Worm (Caenorhabditis elegans) whole organism, L2 larva: Measurements from ENCODE around the gene B0361.4.
A peak's percentile ranks its signal among the peaks of the same experiment; 100 is the strongest.

Source experiments
- C34F6.9 ChIP-seq: fragments of 150-350 bp; optimal IDR thresholded peaks from 2 replicates; lab custom pipeline; 2014; ENCODE audit warnings: missing biosample characterization, missing genetic modification characterization
- F13H6.1 ChIP-seq: sonication (generic microtip); optimal IDR thresholded peaks from 2 replicates; lab custom pipeline; 2016; ENCODE audit warnings: missing genetic modification characterization, missing compliant biosample characterization
- R02D3.7 ChIP-seq: fragments of 150-350 bp; optimal IDR thresholded peaks from 2 replicates; lab custom pipeline; 2014; ENCODE audit warnings: missing biosample characterization, missing genetic modification characterization
- Y55F3AM.14 ChIP-seq: fragments of 200-800 bp; sonication (Bioruptor generic); optimal IDR thresholded peaks from 2 replicates; lab custom pipeline; 2018; ENCODE audit warnings: mild to moderate bottlenecking, missing genetic modification characterization, missing compliant biosample characterization
- alr-1 ChIP-seq: fragments of 150-350 bp; optimal IDR thresholded peaks from 2 replicates; lab custom pipeline; 2014; ENCODE audit warnings: missing biosample characterization, missing genetic modification characterization
- aly-2 ChIP-seq: fragments of 150-350 bp; optimal IDR thresholded peaks from 2 replicates; lab custom pipeline; 2014; ENCODE audit warnings: missing biosample characterization, missing genetic modification characterization
- ama-1 ChIP-seq: fragments of 150-350 bp; optimal IDR thresholded peaks from 2 replicates; lab custom pipeline; 2018; ENCODE audit warnings: inconsistent platforms
- blmp-1 ChIP-seq: sonication (generic microtip); optimal IDR thresholded peaks from 2 replicates; lab custom pipeline; 2017; ENCODE audit warnings: missing genetic modification characterization, mild to moderate bottlenecking, missing compliant biosample characterization, antibody characterized with exemption, moderate library complexity; ENCODE audit not compliant: insufficient read depth
- ceh-16 ChIP-seq: fragments of 150-350 bp; optimal IDR thresholded peaks from 2 replicates; lab custom pipeline; 2014; ENCODE audit warnings: missing biosample characterization, missing genetic modification characterization
- ceh-82 ChIP-seq: fragments of 150-350 bp; optimal IDR thresholded peaks from 2 replicates; lab custom pipeline; 2014; ENCODE audit warnings: missing biosample characterization, missing genetic modification characterization
- dmd-4 ChIP-seq: sonication (generic microtip); optimal IDR thresholded peaks from 2 replicates; lab custom pipeline; 2017; ENCODE audit warnings: missing biosample characterization, missing genetic modification characterization
- egl-27 ChIP-seq: sonication (generic microtip); optimal IDR thresholded peaks from 3 replicates; lab custom pipeline; 2017; ENCODE audit warnings: missing biosample characterization, missing genetic modification reagents, missing genetic modification characterization
- elt-1 ChIP-seq: fragments of 150-350 bp; optimal IDR thresholded peaks from 2 replicates; lab custom pipeline; 2014; ENCODE audit warnings: missing biosample characterization, missing genetic modification characterization
- elt-3 ChIP-seq: sonication (generic microtip); optimal IDR thresholded peaks from 2 replicates; lab custom pipeline; 2017; ENCODE audit warnings: missing biosample characterization, missing genetic modification characterization
- fos-1 ChIP-seq: fragments of 150-350 bp; optimal IDR thresholded peaks from 2 replicates; lab custom pipeline; 2014; ENCODE audit warnings: missing biosample characterization, missing genetic modification characterization
- gmeb-1 ChIP-seq: fragments of 150-350 bp; optimal IDR thresholded peaks from 2 replicates; lab custom pipeline; 2014; ENCODE audit warnings: missing biosample characterization, missing genetic modification characterization
- lin-11 ChIP-seq: fragments of 150-350 bp; sonication (generic microtip); optimal IDR thresholded peaks from 2 replicates; lab custom pipeline; 2014; ENCODE audit warnings: missing biosample characterization, missing genetic modification characterization, inconsistent platforms, mixed read lengths
- lin-13 ChIP-seq: fragments of 150-350 bp; optimal IDR thresholded peaks from 2 replicates; lab custom pipeline; 2014; ENCODE audit warnings: missing biosample characterization, missing genetic modification reagents, missing genetic modification characterization
- lin-39 ChIP-seq: fragments of 150-350 bp; optimal IDR thresholded peaks from 2 replicates; lab custom pipeline; 2014; ENCODE audit warnings: missing biosample characterization, missing genetic modification reagents, missing genetic modification characterization
- lsy-2 ChIP-seq, 2 experiments: fragments of 150-350 bp in 1 of 2; sonication (generic microtip) in 1 of 2; optimal IDR thresholded peaks; 2 replicates each; lab custom pipeline; 2014 to 2017; ENCODE audit warnings: missing biosample characterization in 2 of 2, missing genetic modification characterization in 2 of 2
- mab-5 ChIP-seq: fragments of 150-350 bp; optimal IDR thresholded peaks from 2 replicates; lab custom pipeline; 2014; ENCODE audit warnings: missing biosample characterization, missing genetic modification characterization
- mbf-1 ChIP-seq: sonication (generic microtip); optimal IDR thresholded peaks from 2 replicates; lab custom pipeline; 2017; ENCODE audit warnings: missing biosample characterization, missing genetic modification characterization
- mdl-1 ChIP-seq, 2 experiments: fragments of 150-350 bp in 1 of 2; sonication (generic microtip) in 1 of 2; optimal IDR thresholded peaks; 2 replicates each; lab custom pipeline; 2017; ENCODE audit warnings: missing biosample characterization in 2 of 2, missing genetic modification characterization in 2 of 2
- nhr-10 ChIP-seq: sonication (generic microtip); optimal IDR thresholded peaks from 2 replicates; lab custom pipeline; 2017; ENCODE audit warnings: missing biosample characterization, missing genetic modification characterization
- nhr-11 ChIP-seq: fragments of 150-350 bp; optimal IDR thresholded peaks from 2 replicates; lab custom pipeline; 2014; ENCODE audit warnings: missing biosample characterization, missing genetic modification characterization
- nhr-12 ChIP-seq: fragments of 150-350 bp; optimal IDR thresholded peaks from 2 replicates; lab custom pipeline; 2014; ENCODE audit warnings: missing biosample characterization, missing genetic modification characterization
- nhr-129 ChIP-seq: fragments of 150-350 bp; optimal IDR thresholded peaks from 2 replicates; lab custom pipeline; 2014; ENCODE audit warnings: missing biosample characterization, missing genetic modification characterization
- nhr-21 ChIP-seq: fragments of 150-350 bp; optimal IDR thresholded peaks from 2 replicates; lab custom pipeline; 2014; ENCODE audit warnings: missing biosample characterization, missing genetic modification characterization
- nhr-23 ChIP-seq: fragments of 150-350 bp; optimal IDR thresholded peaks from 2 replicates; lab custom pipeline; 2014; ENCODE audit warnings: missing biosample characterization, missing genetic modification reagents, missing genetic modification characterization
- nhr-237 ChIP-seq: fragments of 150-350 bp; optimal IDR thresholded peaks from 2 replicates; lab custom pipeline; 2014; ENCODE audit warnings: missing biosample characterization, missing genetic modification characterization
- nhr-25 ChIP-seq: fragments of 150-350 bp; sonication (generic microtip); optimal IDR thresholded peaks from 3 replicates; lab custom pipeline; 2014; ENCODE audit warnings: missing biosample characterization, missing genetic modification characterization
- nhr-6 ChIP-seq: fragments of 150-350 bp; optimal IDR thresholded peaks from 2 replicates; lab custom pipeline; 2014; ENCODE audit warnings: missing biosample characterization, missing genetic modification characterization
- nhr-77 ChIP-seq: fragments of 150-350 bp; optimal IDR thresholded peaks from 2 replicates; lab custom pipeline; 2014; ENCODE audit warnings: missing biosample characterization, missing genetic modification characterization
- peb-1 ChIP-seq: fragments of 150-350 bp; optimal IDR thresholded peaks from 2 replicates; lab custom pipeline; 2014; ENCODE audit warnings: missing biosample characterization, missing genetic modification characterization
- sem-4 ChIP-seq: fragments of 150-350 bp; optimal IDR thresholded peaks from 2 replicates; lab custom pipeline; 2014; ENCODE audit warnings: missing biosample characterization, missing genetic modification reagents, missing genetic modification characterization
- skn-1 ChIP-seq: sonication (generic microtip); optimal IDR thresholded peaks from 2 replicates; lab custom pipeline; 2017; ENCODE audit warnings: missing biosample characterization, missing genetic modification characterization
- sma-3 ChIP-seq: sonication (generic microtip); optimal IDR thresholded peaks from 2 replicates; lab custom pipeline; 2016; ENCODE audit warnings: missing genetic modification reagents, missing genetic modification characterization, missing compliant biosample characterization
- sma-9 ChIP-seq, 2 experiments: fragments of 150-350 bp in 1 of 2; sonication (generic microtip) in 1 of 2; optimal IDR thresholded peaks; 2 replicates each; lab custom pipeline; 2014 to 2016; ENCODE audit warnings: missing genetic modification characterization in 2 of 2, mild to moderate bottlenecking in 1 of 2, missing biosample characterization in 1 of 2, missing compliant biosample characterization in 1 of 2, missing genetic modification reagents in 1 of 2, moderate library complexity in 1 of 2
- snpc-4 ChIP-seq: fragments of 150-350 bp; optimal IDR thresholded peaks from 2 replicates; lab custom pipeline; 2014; ENCODE audit warnings: missing biosample characterization, missing genetic modification characterization
- unc-55 ChIP-seq: fragments of 150-350 bp; sonication (generic microtip); optimal IDR thresholded peaks from 3 replicates; lab custom pipeline; 2014; ENCODE audit warnings: missing biosample characterization, missing genetic modification reagents, missing genetic modification characterization
- unc-62 ChIP-seq: fragments of 150-350 bp; optimal IDR thresholded peaks from 2 replicates; lab custom pipeline; 2014; ENCODE audit warnings: missing biosample characterization, missing genetic modification reagents, missing genetic modification characterization
- zag-1 ChIP-seq: fragments of 150-350 bp; optimal IDR thresholded peaks from 2 replicates; lab custom pipeline; 2014; ENCODE audit warnings: missing biosample characterization, missing genetic modification characterization
- ztf-1 ChIP-seq: fragments of 200-800 bp; sonication (Bioruptor generic); conservative IDR thresholded peaks from 2 replicates; pipeline ENCODE4 v1.3.6; 2022; ENCODE audit warnings: missing genetic modification characterization, missing compliant biosample characterization
- ztf-11 ChIP-seq: sonication (generic microtip); optimal IDR thresholded peaks from 2 replicates; lab custom pipeline; 2017; ENCODE audit warnings: missing biosample characterization, missing genetic modification characterization
- ztf-4 ChIP-seq: fragments of 150-350 bp; optimal IDR thresholded peaks from 2 replicates; lab custom pipeline; 2014; ENCODE audit warnings: missing biosample characterization, missing genetic modification characterization

B0361.4 gene

DNA sequence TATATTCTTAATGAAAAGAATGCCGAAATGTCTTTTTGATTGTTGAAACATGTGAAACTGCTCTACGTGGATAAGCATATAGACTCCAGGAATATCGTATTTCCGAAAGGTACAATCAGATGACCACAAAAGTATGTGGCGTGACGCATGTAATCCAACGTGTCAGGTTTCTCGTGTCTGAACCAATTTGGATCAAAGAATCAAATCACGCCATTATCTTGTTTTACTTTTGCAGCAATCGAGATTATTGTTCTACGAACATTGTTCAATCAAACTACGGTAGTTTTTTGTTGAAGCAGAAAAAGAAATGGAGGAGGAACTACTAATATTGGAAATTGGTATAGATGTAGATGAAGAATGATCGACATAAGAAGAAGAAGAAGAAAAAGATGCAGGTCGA, 14.9 kb downstream of the B0361.4 start:
- no peak for TF ChIP-seq F13H6.1 (tag; lab: Kevin White, UChicago)
- no peak for TF ChIP-seq ztf-4
- no peak for TF ChIP-seq peb-1 (tag; lab: Kevin White, UChicago)
- peak; percentile 72 for TF ChIP-seq sma-9 (GFP tag; optimal IDR thresholded peaks at IDR 0.05; lab: Kevin White, UChicago)
- TF ChIP-seq sma-9 (tag; optimal IDR thresholded peaks at IDR 0.05; lab: Kevin White, UChicago): no peak
- no peak for TF ChIP-seq nhr-25 (tag; lab: Kevin White, UChicago)
- TF ChIP-seq lin-11: no peak
- TF ChIP-seq elt-1 (tag; lab: Kevin White, UChicago): no peak
- no peak for TF ChIP-seq R02D3.7
- no peak for TF ChIP-seq unc-55 (GFP tag; lab: Kevin White, UChicago)
- TF ChIP-seq nhr-21 (tag; lab: Kevin White, UChicago): peak; percentile 68
- TF ChIP-seq lsy-2 (tag; optimal IDR thresholded peaks at IDR 0.05; lab: Kevin White, UChicago): peak in 1 of 2 experiments; percentile 19
- TF ChIP-seq nhr-129 (tag; lab: Kevin White, UChicago): peak; percentile 19
- TF ChIP-seq skn-1: no peak
- no peak for TF ChIP-seq Y55F3AM.14
- no peak for TF ChIP-seq dmd-4 (tag; lab: Kevin White, UChicago)
- TF ChIP-seq egl-27: no peak
- TF ChIP-seq unc-62 (GFP tag; lab: Kevin White, UChicago): no peak
- TF ChIP-seq alr-1 (tag; lab: Kevin White, UChicago): no peak
- no peak for TF ChIP-seq ceh-16
- TF ChIP-seq snpc-4 (tag; lab: Kevin White, UChicago): no peak
- TF ChIP-seq ztf-1: no peak
- TF ChIP-seq nhr-10 (tag; lab: Kevin White, UChicago): no peak

DNA sequence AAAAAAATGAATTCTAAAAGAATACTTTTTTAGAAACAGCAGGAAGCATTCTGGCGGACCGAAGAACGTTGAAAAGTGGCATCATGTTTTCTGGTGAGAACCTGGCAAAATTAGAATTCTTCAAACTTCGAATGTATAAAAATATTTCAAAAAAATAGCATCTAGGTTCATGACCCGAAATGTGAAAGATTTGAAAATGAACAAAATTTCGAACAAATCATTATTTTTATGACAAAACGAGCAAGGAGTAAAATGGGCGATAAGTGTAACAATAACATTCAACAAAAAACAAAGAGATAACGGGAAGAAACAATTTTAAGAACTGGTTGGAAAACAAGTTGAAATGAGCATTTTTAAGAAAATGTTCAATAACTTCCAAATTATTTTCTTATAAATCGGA, 16.5 kb downstream of the B0361.4 start, which contains the start of gene psd-1:
TSS of gene psd-1 (minus strand) at position 101 of the 400 bp plus-strand sequence.
- TF ChIP-seq F13H6.1 (tag; lab: Kevin White, UChicago) (no peak), lin-39 (tag; lab: Kevin White, UChicago) (no peak), lin-11 (no peak), nhr-21 (tag; lab: Kevin White, UChicago) (no peak), fos-1 (tag; lab: Kevin White, UChicago) (no peak), mbf-1 (tag; lab: Kevin White, UChicago) (no peak), unc-55 (GFP tag; lab: Kevin White, UChicago) (no peak), nhr-77 (tag; lab: Kevin White, UChicago) (no peak), nhr-11 (tag; lab: Kevin White, UChicago) (no peak), mdl-1 (tag; optimal IDR thresholded peaks at IDR 0.05; lab: Kevin White, UChicago) (no peak), zag-1 (tag; lab: Kevin White, UChicago) (no peak), unc-62 (GFP tag; lab: Kevin White, UChicago) (no peak), gmeb-1 (no peak)

DNA sequence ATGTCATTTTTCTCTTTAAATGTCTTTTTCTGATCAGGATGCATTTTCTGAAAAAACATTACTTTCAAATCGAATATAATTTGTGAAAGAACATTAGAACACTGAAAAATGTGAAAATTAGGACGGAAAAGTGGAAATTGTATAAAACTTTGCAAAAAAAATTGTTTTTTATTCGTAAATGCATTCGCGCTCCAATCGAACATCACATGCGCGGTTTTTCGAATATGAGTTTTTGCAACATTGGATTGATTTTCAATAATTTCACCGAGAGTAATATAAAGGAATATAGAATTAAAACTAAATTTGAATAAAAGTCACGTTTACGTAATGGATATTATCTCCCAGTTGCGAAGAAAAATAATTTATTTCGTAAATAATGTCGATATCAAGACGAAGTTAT, 18.4 kb downstream of the B0361.4 start, which contains the start of the genes spot-1 and B0361.11:
TSS of gene spot-1 (minus strand) at position 47 of the 400 bp plus-strand sequence.
TSS of gene B0361.11 (plus strand) at position 372 of the 400 bp plus-strand sequence.
- TF ChIP-seq nhr-237 (tag; lab: Kevin White, UChicago) (no peak), F13H6.1 (tag; lab: Kevin White, UChicago) (no peak), lin-11 (no peak), R02D3.7 (no peak), C34F6.9 (tag; lab: Kevin White, UChicago) (peak; percentile 80), sma-3 (GFP tag; lab: Kevin White, UChicago) (peak; percentile 38), sem-4 (tag; lab: Kevin White, UChicago) (no peak), nhr-6 (tag; lab: Kevin White, UChicago) (peak; percentile 6), nhr-23 (tag; lab: Kevin White, UChicago) (no peak), ztf-4 (no peak), nhr-77 (tag; lab: Kevin White, UChicago) (no peak), blmp-1 (tag; lab: Kevin White, UChicago) (peak; percentile 32), Y55F3AM.14 (no peak), sma-9 (GFP tag; optimal IDR thresholded peaks at IDR 0.05; lab: Kevin White, UChicago) (peak; percentile 39), sma-9 (tag; optimal IDR thresholded peaks at IDR 0.05; lab: Kevin White, UChicago) (no peak), ztf-11 (tag; lab: Kevin White, UChicago) (no peak), elt-1 (tag; lab: Kevin White, UChicago) (no peak), lsy-2 (tag; optimal IDR thresholded peaks at IDR 0.05; lab: Kevin White, UChicago) (peak; percentile 55 to 88), mbf-1 (tag; lab: Kevin White, UChicago) (no peak), skn-1 (no peak), dmd-4 (tag; lab: Kevin White, UChicago) (no peak), nhr-25 (tag; lab: Kevin White, UChicago) (peak; percentile 28), snpc-4 (tag; lab: Kevin White, UChicago) (peak; percentile 59), mdl-1 (tag; optimal IDR thresholded peaks at IDR 0.05; lab: Kevin White, UChicago) (no peak), nhr-21 (tag; lab: Kevin White, UChicago) (peak; percentile 42), lin-39 (tag; lab: Kevin White, UChicago) (no peak), unc-55 (GFP tag; lab: Kevin White, UChicago) (peak; percentile 79), nhr-129 (tag; lab: Kevin White, UChicago) (peak; percentile 36), zag-1 (tag; lab: Kevin White, UChicago) (no peak), gmeb-1 (peak; percentile 99), nhr-12 (no peak), lin-13 (GFP tag; lab: Kevin White, UChicago) (peak; percentile 59), aly-2 (tag; lab: Kevin White, UChicago) (no peak), ztf-1 (no peak), mab-5 (no peak), peb-1 (tag; lab: Kevin White, UChicago) (no peak), elt-3 (no peak), nhr-10 (tag; lab: Kevin White, UChicago) (no peak), egl-27 (no peak), ama-1 (no peak), ceh-82 (tag; lab: Kevin White, UChicago) (no peak)
